Worm (Caenorhabditis elegans) whole organism, L1 larva: ENCODE data around the gene cox-6C.

ENCODE experiments used
- ama-1 ChIP-seq: fragments of 150-350 bp; optimal IDR thresholded peaks from 2 replicates; lab custom pipeline; 2014
- dpl-1 ChIP-seq, 3 experiments: fragments of 150-350 bp in 2 of 3; sonication (generic microtip) in 1 of 3; optimal IDR thresholded peaks; 2 replicates each; lab custom pipeline; 2014 to 2017; ENCODE audit warnings: missing biosample characterization in 3 of 3, missing genetic modification characterization in 3 of 3, missing genetic modification reagents in 3 of 3
- egl-27 ChIP-seq, 2 experiments: fragments of 150-350 bp in 1 of 2; sonication (generic microtip); optimal IDR thresholded peaks; 3 replicates each; lab custom pipeline; 2017 to 2018; ENCODE audit warnings: missing biosample characterization in 2 of 2, missing genetic modification characterization in 2 of 2, missing genetic modification reagents in 2 of 2
- fos-1 ChIP-seq: fragments of 150-350 bp; optimal IDR thresholded peaks from 2 replicates; lab custom pipeline; 2014; ENCODE audit warnings: missing biosample characterization, missing genetic modification characterization
- hlh-17 ChIP-seq: fragments of 200-800 bp; sonication (Bioruptor generic); optimal IDR thresholded peaks from 2 replicates; lab custom pipeline; 2018; ENCODE audit warnings: missing genetic modification characterization, mild to moderate bottlenecking, missing compliant biosample characterization, moderate library complexity, borderline replicate concordance
- lin-13 ChIP-seq: fragments of 150-350 bp; optimal IDR thresholded peaks from 2 replicates; lab custom pipeline; 2014; ENCODE audit warnings: missing biosample characterization, missing genetic modification reagents, missing genetic modification characterization
- lsy-2 ChIP-seq, 2 experiments: fragments of 150-350 bp; optimal IDR thresholded peaks; 2 replicates each; lab custom pipeline; 2014; ENCODE audit warnings: missing biosample characterization in 2 of 2, missing genetic modification characterization in 2 of 2

- TF ChIP-seq ama-1 (lab: Kevin White, UChicago) (no peak), lin-13 (no peak), fos-1 (tag; lab: Kevin White, UChicago) (no peak), lsy-2 (tag; optimal IDR thresholded peaks at IDR 0.05; lab: Kevin White, UChicago) (no peak), egl-27 (tag; optimal IDR thresholded peaks at IDR 0.05; lab: Kevin White, UChicago) (no peak), hlh-17 (GFP tag; lab: Kevin White, UChicago) (no peak), dpl-1 (GFP tag; optimal IDR thresholded peaks at IDR 0.05; lab: Kevin White, UChicago) (no peak)
These were observed 28.9 kb upstream of the cox-6C start for ce11 chrIV:97681-98080.
